Worm (Caenorhabditis elegans): ENCODE results near the gene C10F3.7.

DNA sequence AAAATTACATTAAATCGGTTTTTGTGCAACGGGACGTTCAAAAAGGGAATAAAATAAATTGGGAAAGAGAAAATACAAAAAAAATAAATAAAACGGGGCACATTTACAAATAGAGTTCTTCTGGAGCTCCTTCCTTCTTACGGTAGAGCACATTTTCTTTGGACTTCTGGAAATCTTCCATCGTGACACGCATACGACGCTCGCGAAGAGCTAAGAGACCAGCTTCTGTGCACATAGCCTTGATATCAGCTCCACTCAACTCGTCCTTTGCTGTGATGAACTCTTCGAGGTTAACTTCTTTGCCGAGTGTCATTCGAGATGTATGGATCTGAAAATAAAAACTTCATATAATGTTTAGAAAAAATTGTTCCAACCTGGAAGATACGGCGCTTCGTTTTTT is 29.4 kb upstream of the C10F3.7 start:
- no peak for TF ChIP-seq hif-1 (tag; optimal IDR thresholded peaks at IDR 0.05)
- no peak for TF ChIP-seq dve-1 (tag; optimal IDR thresholded peaks at IDR 0.05; ENCODE audit: insufficient read depth)

Measured in whole organism, L4 larva.